Worm (Caenorhabditis elegans): Measurements from ENCODE around the gene lin-29.

- TF ChIP-seq nhr-12 (tag; optimal IDR thresholded peaks at IDR 0.05) (no peak), ceh-39 (tag; optimal IDR thresholded peaks at IDR 0.05) (no peak), nhr-237 (tag; optimal IDR thresholded peaks at IDR 0.05) (no peak), nhr-76 (tag; optimal IDR thresholded peaks at IDR 0.05) (no peak), snpc-4 (tag; optimal IDR thresholded peaks at IDR 0.05) (no peak), mep-1 (tag; optimal IDR thresholded peaks at IDR 0.05) (no peak), elt-1 (tag; optimal IDR thresholded peaks at IDR 0.05; ENCODE audit: borderline replicate concordance, insufficient read depth) (no peak), lin-13 (tag; optimal IDR thresholded peaks at IDR 0.05) (no peak), flh-1 (GFP tag; optimal IDR thresholded peaks at IDR 0.05) (no peak), elt-3 (tag; optimal IDR thresholded peaks at IDR 0.05) (no peak), sem-2 (GFP tag; optimal IDR thresholded peaks at IDR 0.05) (no peak), mab-5 (tag; optimal IDR thresholded peaks at IDR 0.05) (no peak), ztf-11 (tag; optimal IDR thresholded peaks at IDR 0.05) (no peak), M03D4.4 (tag; optimal IDR thresholded peaks at IDR 0.05) (no peak)
Measured at ce11 chrII:11893323-11893722, 41.8 kb downstream of the lin-29 start, which contains the start of gene ZK930.2.
